Worm (Caenorhabditis elegans) whole organism, early embryonic: Measurements from ENCODE around the gene Y43F8B.2.

Source experiments
- aly-1 ChIP-seq: sonication (generic microtip); optimal IDR thresholded peaks from 2 replicates; lab custom pipeline; 2016; ENCODE audit warnings: missing genetic modification characterization, missing compliant biosample characterization
- hmg-4 ChIP-seq: fragments of 200-800 bp; sonication (Bioruptor generic); optimal IDR thresholded peaks from 2 replicates; lab custom pipeline; 2018; ENCODE audit warnings: mild to moderate bottlenecking, missing genetic modification characterization, missing compliant biosample characterization
- tbx-37 ChIP-seq: fragments of 200-800 bp; sonication (Bioruptor generic); conservative IDR thresholded peaks from 2 replicates; pipeline ENCODE4 v1.3.6; 2022; ENCODE audit warnings: missing genetic modification reagents, missing genetic modification characterization, missing compliant biosample characterization

DNA sequence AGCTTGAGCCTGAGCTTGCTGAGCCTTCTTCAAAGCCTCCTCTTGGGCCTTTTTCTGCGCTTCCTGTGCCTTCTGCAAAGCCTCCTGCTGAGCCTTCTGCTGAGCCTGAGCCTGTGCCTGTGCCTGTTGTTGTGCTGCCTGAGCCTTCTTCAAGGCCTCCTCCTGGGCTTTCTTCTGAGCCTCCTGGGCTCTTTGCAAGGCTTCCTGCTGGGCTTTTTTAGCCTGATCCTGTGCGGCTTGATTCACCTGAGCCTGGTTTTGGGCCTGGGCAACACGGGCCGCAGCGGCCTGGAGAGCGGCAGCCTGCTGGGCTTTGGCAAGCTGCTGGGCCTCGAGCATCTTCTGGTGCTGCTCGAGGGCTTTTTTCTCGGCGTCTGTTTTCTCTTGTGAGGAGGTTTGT lies 12.1 kb upstream of the Y43F8B.2 start:
- TF ChIP-seq hmg-4 (GFP tag; lab: Kevin White, UChicago) (no peak), aly-1 (no peak), tbx-37 (GFP tag; lab: Robert Waterston, UW) (no peak)
